Worm (Caenorhabditis elegans) whole organism, L1 larva: Measurements from ENCODE around the gene xol-1.
A peak's percentile ranks its signal among the peaks of the same experiment; 100 is the strongest.

ENCODE experiments used
- C04F5.9 ChIP-seq: sonication (generic microtip); optimal IDR thresholded peaks from 2 replicates; lab custom pipeline; 2016; ENCODE audit warnings: missing genetic modification characterization, missing compliant biosample characterization
- C16A3.4 ChIP-seq: fragments of 150-350 bp; optimal IDR thresholded peaks from 2 replicates; lab custom pipeline; 2014; ENCODE audit warnings: missing biosample characterization, missing genetic modification characterization
- Y116A8C.19 ChIP-seq: sonication (generic microtip); optimal IDR thresholded peaks from 2 replicates; lab custom pipeline; 2016; ENCODE audit warnings: missing compliant biosample characterization, missing genetic modification characterization, borderline replicate concordance
- aha-1 ChIP-seq: fragments of 150-350 bp; optimal IDR thresholded peaks from 2 replicates; lab custom pipeline; 2014; ENCODE audit warnings: missing biosample characterization, missing genetic modification characterization
- aly-2 ChIP-seq: fragments of 150-350 bp; optimal IDR thresholded peaks from 2 replicates; lab custom pipeline; 2014; ENCODE audit warnings: missing biosample characterization, missing genetic modification characterization
- ceh-8 ChIP-seq: fragments of 200-800 bp; sonication (Bioruptor generic); optimal IDR thresholded peaks from 2 replicates; lab custom pipeline; 2018; ENCODE audit warnings: mild to moderate bottlenecking, missing genetic modification characterization, moderate library complexity, missing compliant biosample characterization
- ceh-82 ChIP-seq, 3 experiments: fragments of 150-350 bp in 1 of 3; sonication (generic microtip) in 2 of 3; optimal IDR thresholded peaks; 2 replicates each; lab custom pipeline; 2014 to 2017; ENCODE audit warnings: missing biosample characterization in 3 of 3, missing genetic modification characterization in 3 of 3
- ceh-88 ChIP-seq: fragments of 200-800 bp; sonication (Bioruptor generic); IDR thresholded peaks from 2 replicates; pipeline ENCODE4 v1.3.6; 2022; ENCODE audit warnings: missing genetic modification characterization, missing compliant biosample characterization
- dpl-1 ChIP-seq, 3 experiments: fragments of 150-350 bp in 2 of 3; sonication (generic microtip) in 1 of 3; optimal IDR thresholded peaks; 2 replicates each; lab custom pipeline; 2014 to 2017; ENCODE audit warnings: missing biosample characterization in 3 of 3, missing genetic modification characterization in 3 of 3, missing genetic modification reagents in 3 of 3
- dsc-1 ChIP-seq: sonication (generic microtip); optimal IDR thresholded peaks from 2 replicates; lab custom pipeline; 2016; ENCODE audit warnings: mild to moderate bottlenecking, missing genetic modification characterization, missing compliant biosample characterization
- efl-3 ChIP-seq: fragments of 200-800 bp; sonication (Bioruptor generic); optimal IDR thresholded peaks from 2 replicates; lab custom pipeline; 2018; ENCODE audit warnings: mild to moderate bottlenecking, missing genetic modification characterization, missing compliant biosample characterization
- egl-27 ChIP-seq, 2 experiments: fragments of 150-350 bp in 1 of 2; sonication (generic microtip); optimal IDR thresholded peaks; 3 replicates each; lab custom pipeline; 2017 to 2018; ENCODE audit warnings: missing biosample characterization in 2 of 2, missing genetic modification characterization in 2 of 2, missing genetic modification reagents in 2 of 2
- elt-2 ChIP-seq: sonication (generic microtip); optimal IDR thresholded peaks from 2 replicates; lab custom pipeline; 2016; ENCODE audit warnings: missing genetic modification characterization, mild to moderate bottlenecking, inconsistent platforms, missing compliant biosample characterization, missing genetic modification reagents
- elt-3 ChIP-seq, 6 experiments: fragments of 150-350 bp in 1 of 6; sonication (generic microtip); optimal IDR thresholded peaks; 2 replicates each; lab custom pipeline; 2017 to 2018; ENCODE audit warnings: missing biosample characterization in 6 of 6, missing genetic modification characterization in 6 of 6, inconsistent platforms in 1 of 6
- fkh-4 ChIP-seq: sonication (generic microtip); optimal IDR thresholded peaks from 2 replicates; lab custom pipeline; 2016; ENCODE audit warnings: missing compliant biosample characterization, missing genetic modification characterization, borderline replicate concordance
- fos-1 ChIP-seq: fragments of 150-350 bp; optimal IDR thresholded peaks from 2 replicates; lab custom pipeline; 2014; ENCODE audit warnings: missing biosample characterization, missing genetic modification characterization
- hlh-17 ChIP-seq: fragments of 200-800 bp; sonication (Bioruptor generic); optimal IDR thresholded peaks from 2 replicates; lab custom pipeline; 2018; ENCODE audit warnings: missing genetic modification characterization, mild to moderate bottlenecking, missing compliant biosample characterization, moderate library complexity, borderline replicate concordance
- hlh-4 ChIP-seq: sonication (generic microtip); optimal IDR thresholded peaks from 2 replicates; lab custom pipeline; 2016; ENCODE audit warnings: mild to moderate bottlenecking, missing genetic modification characterization, missing compliant biosample characterization
- hpl-2 ChIP-seq: fragments of 150-350 bp; optimal IDR thresholded peaks from 2 replicates; lab custom pipeline; 2014; ENCODE audit warnings: missing biosample characterization, missing genetic modification reagents, missing genetic modification characterization
- irx-1 ChIP-seq: sonication (generic microtip); optimal IDR thresholded peaks from 2 replicates; lab custom pipeline; 2016; ENCODE audit warnings: missing genetic modification characterization, missing compliant biosample characterization
- isw-1 ChIP-seq: fragments of 200-800 bp; sonication (Bioruptor generic); IDR thresholded peaks from 2 replicates; pipeline ENCODE4 v1.3.6; 2022; ENCODE audit warnings: missing genetic modification characterization, missing compliant biosample characterization
- jun-1 ChIP-seq: fragments of 150-350 bp; optimal IDR thresholded peaks from 2 replicates; lab custom pipeline; 2014; ENCODE audit warnings: missing biosample characterization, missing genetic modification reagents, missing genetic modification characterization
- lin-13 ChIP-seq: fragments of 150-350 bp; optimal IDR thresholded peaks from 2 replicates; lab custom pipeline; 2014; ENCODE audit warnings: missing biosample characterization, missing genetic modification reagents, missing genetic modification characterization
- lin-15B ChIP-seq: fragments of 150-350 bp; sonication (generic microtip); optimal IDR thresholded peaks from 3 replicates; lab custom pipeline; 2014; ENCODE audit warnings: missing biosample characterization, missing genetic modification characterization
- lin-35 ChIP-seq, 2 experiments: fragments of 150-350 bp; optimal IDR thresholded peaks; 2 replicates each; lab custom pipeline; 2014; ENCODE audit warnings: missing biosample characterization in 2 of 2, missing genetic modification characterization in 2 of 2, missing genetic modification reagents in 2 of 2
- lin-39 ChIP-seq: fragments of 150-350 bp; optimal IDR thresholded peaks from 2 replicates; lab custom pipeline; 2014; ENCODE audit warnings: missing biosample characterization, missing genetic modification reagents, missing genetic modification characterization
- lsy-2 ChIP-seq, 2 experiments: fragments of 150-350 bp; optimal IDR thresholded peaks; 2 replicates each; lab custom pipeline; 2014; ENCODE audit warnings: missing biosample characterization in 2 of 2, missing genetic modification characterization in 2 of 2
- mep-1 ChIP-seq: fragments of 150-350 bp; optimal IDR thresholded peaks from 2 replicates; lab custom pipeline; 2014; ENCODE audit warnings: missing biosample characterization, missing genetic modification characterization
- nhr-12 ChIP-seq: sonication (generic microtip); optimal IDR thresholded peaks from 2 replicates; lab custom pipeline; 2017; ENCODE audit warnings: missing biosample characterization, missing genetic modification characterization
- nhr-19 ChIP-seq: fragments of 200-800 bp; sonication (Bioruptor generic); conservative IDR thresholded peaks from 2 replicates; pipeline ENCODE4 v1.3.6; 2022; ENCODE audit warnings: missing genetic modification characterization, missing compliant biosample characterization
- nhr-20 ChIP-seq: sonication (generic microtip); optimal IDR thresholded peaks from 2 replicates; lab custom pipeline; 2016; ENCODE audit warnings: mild to moderate bottlenecking, missing genetic modification characterization, missing compliant biosample characterization
- nhr-237 ChIP-seq: fragments of 150-350 bp; optimal IDR thresholded peaks from 2 replicates; lab custom pipeline; 2014; ENCODE audit warnings: missing biosample characterization, missing genetic modification characterization
- nhr-47 ChIP-seq: sonication (generic microtip); optimal IDR thresholded peaks from 2 replicates; lab custom pipeline; 2016; ENCODE audit warnings: mild to moderate bottlenecking, missing genetic modification characterization, moderate library complexity, missing compliant biosample characterization
- nhr-71 ChIP-seq: sonication (generic microtip); optimal IDR thresholded peaks from 2 replicates; lab custom pipeline; 2016; ENCODE audit warnings: mild to moderate bottlenecking, missing genetic modification characterization, moderate library complexity, missing compliant biosample characterization
- nhr-76 ChIP-seq: sonication (generic microtip); optimal IDR thresholded peaks from 2 replicates; lab custom pipeline; 2017; ENCODE audit warnings: missing biosample characterization, missing genetic modification characterization
- nhr-77 ChIP-seq: fragments of 150-350 bp; optimal IDR thresholded peaks from 2 replicates; lab custom pipeline; 2014; ENCODE audit warnings: missing biosample characterization, missing genetic modification characterization
- nhr-85 ChIP-seq: sonication (generic microtip); peaks from one replicate; lab custom pipeline; 2016; ENCODE audit warnings: missing genetic modification characterization, inconsistent platforms, missing compliant biosample characterization
- pag-3 ChIP-seq: sonication (generic microtip); optimal IDR thresholded peaks from 2 replicates; lab custom pipeline; 2017; ENCODE audit warnings: missing genetic modification characterization, mild to moderate bottlenecking, missing compliant biosample characterization, antibody characterized with exemption, borderline replicate concordance; ENCODE audit not compliant: insufficient read depth
- pax-3 ChIP-seq: fragments of 200-800 bp; sonication (Bioruptor generic); optimal IDR thresholded peaks from 2 replicates; lab custom pipeline; 2018; ENCODE audit warnings: mild to moderate bottlenecking, missing genetic modification characterization, moderate library complexity, missing compliant biosample characterization
- snpc-4 ChIP-seq: fragments of 150-350 bp; optimal IDR thresholded peaks from 2 replicates; lab custom pipeline; 2014; ENCODE audit warnings: missing biosample characterization, missing genetic modification characterization
- sptf-1 ChIP-seq: fragments of 150-350 bp; optimal IDR thresholded peaks from 2 replicates; lab custom pipeline; 2014; ENCODE audit warnings: missing biosample characterization, missing genetic modification characterization
- sup-37 ChIP-seq: fragments of 200-800 bp; sonication (Bioruptor generic); optimal IDR thresholded peaks from 2 replicates; lab custom pipeline; 2018; ENCODE audit warnings: mild to moderate bottlenecking, missing genetic modification characterization, missing compliant biosample characterization
- swsn-7 ChIP-seq: sonication (generic microtip); optimal IDR thresholded peaks from 2 replicates; lab custom pipeline; 2016; ENCODE audit warnings: missing genetic modification characterization, missing compliant biosample characterization
- tbx-2 ChIP-seq: sonication (generic microtip); optimal IDR thresholded peaks from 2 replicates; lab custom pipeline; 2016; ENCODE audit warnings: missing genetic modification characterization, missing compliant biosample characterization
- tlp-1 ChIP-seq: fragments of 150-350 bp; optimal IDR thresholded peaks from 2 replicates; lab custom pipeline; 2014; ENCODE audit warnings: missing biosample characterization, missing genetic modification characterization
- unc-30 ChIP-seq: sonication (generic microtip); optimal IDR thresholded peaks from 2 replicates; lab custom pipeline; 2017; ENCODE audit warnings: missing biosample characterization, missing genetic modification characterization
- unc-62 ChIP-seq: fragments of 150-350 bp; optimal IDR thresholded peaks from 2 replicates; lab custom pipeline; 2014; ENCODE audit warnings: missing biosample characterization, missing genetic modification reagents, missing genetic modification characterization
- unc-86 ChIP-seq: sonication (generic microtip); optimal IDR thresholded peaks from 2 replicates; lab custom pipeline; 2016; ENCODE audit warnings: missing genetic modification characterization, missing compliant biosample characterization
- unc-98 ChIP-seq: fragments of 200-800 bp; sonication (Bioruptor generic); IDR thresholded peaks from 2 replicates; pipeline ENCODE4 v1.3.6; 2022; ENCODE audit warnings: missing genetic modification characterization, missing compliant biosample characterization
- vab-15 ChIP-seq: sonication (generic microtip); optimal IDR thresholded peaks from 2 replicates; lab custom pipeline; 2017; ENCODE audit warnings: missing genotype, mild to moderate bottlenecking, missing genetic modification characterization, missing compliant biosample characterization
- zag-1 ChIP-seq: fragments of 150-350 bp; optimal IDR thresholded peaks from 2 replicates; lab custom pipeline; 2014; ENCODE audit warnings: missing biosample characterization, missing genetic modification characterization
- ztf-11 ChIP-seq, 2 experiments: sonication (generic microtip); optimal IDR thresholded peaks; 2 replicates each; lab custom pipeline; 2016 to 2017; ENCODE audit warnings: missing genetic modification characterization in 2 of 2, missing biosample characterization in 1 of 2, missing compliant biosample characterization in 1 of 2
- ztf-4 ChIP-seq: fragments of 150-350 bp; optimal IDR thresholded peaks from 2 replicates; lab custom pipeline; 2014; ENCODE audit warnings: missing biosample characterization, missing genetic modification characterization

Gene xol-1

DNA sequence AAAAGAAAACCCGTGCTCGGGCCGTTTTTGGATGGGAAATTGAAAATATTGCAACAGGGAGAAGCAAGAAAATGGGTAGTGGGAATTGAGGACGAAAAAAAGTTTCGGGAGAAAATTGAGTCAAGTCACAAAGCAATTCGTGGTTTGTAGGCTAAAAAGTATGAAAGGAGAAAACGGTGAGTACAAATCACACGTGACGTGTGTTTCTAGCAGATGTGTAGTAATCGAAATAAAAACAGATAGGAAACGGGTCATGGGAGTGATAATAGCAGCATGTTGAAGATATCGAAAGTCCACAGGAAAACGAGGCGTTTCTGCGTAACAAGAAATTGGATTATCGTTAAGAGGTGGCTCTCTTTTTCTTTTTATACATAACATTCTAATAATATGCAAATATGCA lies 48.8 kb downstream of the xol-1 start (continued):
- TF ChIP-seq snpc-4 (tag; lab: Kevin White, UChicago) (no peak), tlp-1 (tag; lab: Kevin White, UChicago) (no peak), nhr-76 (tag; lab: Kevin White, UChicago) (no peak), lin-15B (no peak), unc-62 (GFP tag; lab: Kevin White, UChicago) (no peak), isw-1 (GFP tag; lab: Robert Waterston, UW) (no peak), unc-30 (tag; lab: Kevin White, UChicago) (no peak), elt-3 (tag; optimal IDR thresholded peaks at IDR 0.05; lab: Kevin White, UChicago) (peak in 4 of 6 experiments; percentile 16 to 60 (median 26)), ceh-82 (tag; optimal IDR thresholded peaks at IDR 0.05; lab: Kevin White, UChicago) (peak in 1 of 3 experiments; percentile 7), unc-86 (tag; lab: Kevin White, UChicago) (no peak), nhr-47 (tag; lab: Kevin White, UChicago) (peak; percentile 68), hlh-4 (no peak), ceh-8 (GFP tag; lab: Kevin White, UChicago) (no peak), irx-1 (tag; lab: Kevin White, UChicago) (no peak), aly-2 (tag; lab: Kevin White, UChicago) (no peak), lin-39 (tag; lab: Kevin White, UChicago) (no peak), fos-1 (tag; lab: Kevin White, UChicago) (no peak), Y116A8C.19 (tag; lab: Kevin White, UChicago) (no peak), swsn-7 (tag; lab: Kevin White, UChicago) (peak; percentile 1), fkh-4 (tag; lab: Kevin White, UChicago) (no peak), elt-2 (peak; percentile 8), ztf-11 (tag; optimal IDR thresholded peaks at IDR 0.05; lab: Kevin White, UChicago) (no peak), nhr-85 (peak; percentile 73), jun-1 (tag; lab: Kevin White, UChicago) (no peak), nhr-19 (GFP tag; lab: Robert Waterston, UW) (peak; percentile 38), tbx-2 (tag; lab: Kevin White, UChicago) (peak; percentile 41), C04F5.9 (tag; lab: Kevin White, UChicago) (no peak), pax-3 (tag; lab: Kevin White, UChicago) (peak; percentile 68), pag-3 (tag; lab: Kevin White, UChicago) (no peak), vab-15 (tag; lab: Kevin White, UChicago) (peak; percentile 19), lin-35 (GFP tag; optimal IDR thresholded peaks at IDR 0.05; lab: Kevin White, UChicago) (peak in 1 of 2 experiments; percentile 49), sup-37 (GFP tag; lab: Kevin White, UChicago) (no peak), sptf-1 (tag; lab: Kevin White, UChicago) (no peak), nhr-77 (tag; lab: Kevin White, UChicago) (no peak), aha-1 (no peak), nhr-237 (tag; lab: Kevin White, UChicago) (no peak), nhr-20 (tag; lab: Kevin White, UChicago) (peak; percentile 73), hpl-2 (GFP tag; lab: Kevin White, UChicago) (no peak), egl-27 (tag; optimal IDR thresholded peaks at IDR 0.05; lab: Kevin White, UChicago) (no peak), lin-13 (GFP tag; lab: Kevin White, UChicago) (no peak), lsy-2 (tag; optimal IDR thresholded peaks at IDR 0.05; lab: Kevin White, UChicago) (peak; percentile 14 to 52), ceh-88 (GFP tag; lab: Robert Waterston, UW) (no peak), C16A3.4 (tag; lab: Kevin White, UChicago) (no peak), hlh-17 (GFP tag; lab: Kevin White, UChicago) (no peak), nhr-12 (tag; lab: Kevin White, UChicago) (no peak), mep-1 (tag; lab: Kevin White, UChicago) (peak; percentile 8), unc-98 (GFP tag; lab: Robert Waterston, UW) (no peak), efl-3 (GFP tag; lab: Kevin White, UChicago) (no peak), ztf-4 (peak; percentile 20), zag-1 (tag; lab: Kevin White, UChicago) (no peak), nhr-71 (tag; lab: Kevin White, UChicago) (peak; percentile 81), dpl-1 (GFP tag; optimal IDR thresholded peaks at IDR 0.05; lab: Kevin White, UChicago) (no peak), dsc-1 (tag; lab: Kevin White, UChicago) (peak; percentile 89)
